Fruit fly (Drosophila melanogaster) whole organism, embryonic: ENCODE data around the gene Dhpr.

ENCODE experiments used
- B-H1 ChIP-seq: fragments of 200-800 bp; sonication (Bioruptor generic); IDR thresholded peaks from 3 replicates; pipeline ENCODE4 v1.3.6; 2022; ENCODE audit warnings: missing biosample characterization, missing genetic modification characterization
- CG10979 ChIP-seq: fragments of 200-800 bp; sonication (Bioruptor generic); optimal IDR thresholded peaks from 2 replicates; lab custom pipeline; 2018; ENCODE audit warnings: missing biosample characterization, mild to moderate bottlenecking, missing genetic modification characterization, moderate library complexity
- CG11398 ChIP-seq: fragments of 200-800 bp; sonication (Bioruptor generic); optimal IDR thresholded peaks from 2 replicates; lab custom pipeline; 2016; ENCODE audit warnings: missing biosample characterization, missing genetic modification characterization
- CG11456 ChIP-seq: fragments of 200-800 bp; sonication (Bioruptor generic); IDR thresholded peaks from 3 replicates; pipeline ENCODE4 v1.3.6; 2022; ENCODE audit warnings: missing biosample characterization, missing genetic modification characterization
- CG12236 ChIP-seq: fragments of 200-800 bp; sonication (Bioruptor generic); optimal IDR thresholded peaks from 2 replicates; lab custom pipeline; 2016; ENCODE audit warnings: missing biosample characterization, missing genetic modification characterization
- CG1233 ChIP-seq: fragments of 200-800 bp; sonication (Bioruptor generic); optimal IDR thresholded peaks from 4 replicates; lab custom pipeline; 2018; ENCODE audit warnings: missing biosample characterization, mild to moderate bottlenecking, missing genetic modification characterization
- CG14014 ChIP-seq: fragments of 200-800 bp; sonication (Bioruptor generic); IDR thresholded peaks from 2 replicates; pipeline ENCODE4 v1.3.6; 2022; ENCODE audit warnings: missing biosample characterization, missing genetic modification characterization
- CG15269 ChIP-seq: fragments of 200-800 bp; sonication (Bioruptor generic); optimal IDR thresholded peaks from 2 replicates; lab custom pipeline; 2018; ENCODE audit warnings: missing biosample characterization, mild to moderate bottlenecking, missing genetic modification characterization, moderate library complexity
- CG16815 ChIP-seq: fragments of 200-800 bp; sonication (Bioruptor generic); optimal IDR thresholded peaks from 3 replicates; lab custom pipeline; 2017; ENCODE audit warnings: missing biosample characterization, mild to moderate bottlenecking, missing genetic modification characterization
- CG18599 ChIP-seq: fragments of 200-800 bp; sonication (Bioruptor generic); optimal IDR thresholded peaks from 3 replicates; lab custom pipeline; 2017; ENCODE audit warnings: missing biosample characterization, missing genetic modification characterization, mild to moderate bottlenecking, moderate library complexity, missing genetic modification reagents
- CG31224 ChIP-seq: fragments of 200-800 bp; sonication (Bioruptor generic); IDR thresholded peaks from 2 replicates; pipeline ENCODE4 v1.3.6; 2022; ENCODE audit warnings: missing biosample characterization, missing genetic modification characterization
- CG3995 ChIP-seq: fragments of 200-800 bp; sonication (Bioruptor generic); optimal IDR thresholded peaks from 3 replicates; lab custom pipeline; 2016; ENCODE audit warnings: missing biosample characterization, missing genetic modification characterization
- CG6272 ChIP-seq: fragments of 200-800 bp; sonication (Bioruptor generic); IDR thresholded peaks from 2 replicates; pipeline ENCODE4 v1.3.6; 2022; ENCODE audit warnings: missing biosample characterization, missing genetic modification characterization
- CG6854 ChIP-seq: fragments of 200-800 bp; sonication (Bioruptor generic); optimal IDR thresholded peaks from 3 replicates; lab custom pipeline; 2017; ENCODE audit warnings: missing biosample characterization, mild to moderate bottlenecking, missing genetic modification characterization
- CG7556 ChIP-seq: fragments of 200-800 bp; sonication (Bioruptor generic); optimal IDR thresholded peaks from 2 replicates; lab custom pipeline; 2017; ENCODE audit warnings: missing biosample characterization, mild to moderate bottlenecking, missing genetic modification characterization
- CG7963 ChIP-seq: fragments of 200-800 bp; sonication (Bioruptor generic); IDR thresholded peaks from 3 replicates; pipeline ENCODE4 v1.3.6; 2022; ENCODE audit warnings: missing biosample characterization, missing genetic modification characterization; ENCODE audit not compliant: partially characterized antibody
- CG9727 ChIP-seq: fragments of 200-800 bp; sonication (Bioruptor generic); optimal IDR thresholded peaks from 3 replicates; lab custom pipeline; 2017; ENCODE audit warnings: missing biosample characterization, mild to moderate bottlenecking, missing genetic modification characterization
- Camta ChIP-seq: fragments of 200-800 bp; sonication (Bioruptor generic); optimal IDR thresholded peaks from 2 replicates; lab custom pipeline; 2016; ENCODE audit warnings: missing biosample characterization, missing genetic modification characterization
- CoRest ChIP-seq: fragments of 200-800 bp; sonication (Bioruptor generic); optimal IDR thresholded peaks from 3 replicates; lab custom pipeline; 2018; ENCODE audit warnings: missing biosample characterization, mild to moderate bottlenecking, missing genetic modification characterization, moderate library complexity
- D19A ChIP-seq: fragments of 200-800 bp; optimal IDR thresholded peaks from 3 replicates; lab custom pipeline; 2019; ENCODE audit warnings: missing biosample characterization, mild to moderate bottlenecking, missing genetic modification characterization, moderate library complexity
- E2f1 ChIP-seq: fragments of 200-800 bp; sonication (Bioruptor generic); IDR thresholded peaks from 2 replicates; pipeline ENCODE4 v1.3.6; 2022; ENCODE audit warnings: missing biosample characterization, missing genetic modification characterization
- HHEX ChIP-seq: fragments of 200-800 bp; sonication (Bioruptor generic); optimal IDR thresholded peaks from 3 replicates; lab custom pipeline; 2017; ENCODE audit warnings: missing biosample characterization, mild to moderate bottlenecking, missing genetic modification characterization, missing genetic modification reagents
- Hand ChIP-seq: fragments of 200-800 bp; sonication (Bioruptor generic); optimal IDR thresholded peaks from 2 replicates; lab custom pipeline; 2017; ENCODE audit warnings: mild to moderate bottlenecking, missing biosample characterization, missing genetic modification reagents, missing genetic modification characterization
- Hsf ChIP-seq: fragments of 200-800 bp; sonication (Bioruptor generic); optimal IDR thresholded peaks from 3 replicates; lab custom pipeline; 2016; ENCODE audit warnings: missing biosample characterization, missing genetic modification characterization
- Med ChIP-seq: fragments of 200-800 bp; sonication (Bioruptor generic); peaks from one replicate; lab custom pipeline; 2016; ENCODE audit warnings: missing biosample characterization, missing genetic modification characterization, mild to moderate bottlenecking, inconsistent platforms, moderate library complexity
- Oaz ChIP-seq: fragments of 200-800 bp; sonication (Bioruptor generic); IDR thresholded peaks from 2 replicates; pipeline ENCODE4 v1.3.6; 2022; ENCODE audit warnings: missing biosample characterization, missing genetic modification characterization
- Optix ChIP-seq: fragments of 200-800 bp; sonication (Bioruptor generic); IDR thresholded peaks from 3 replicates; pipeline ENCODE4 v1.3.6; 2022; ENCODE audit warnings: missing biosample characterization, missing genetic modification characterization
- Pdp1 ChIP-seq, 2 experiments: fragments of 200-800 bp; sonication (Bioruptor generic); optimal IDR thresholded peaks; 3 replicates each; lab custom pipeline; 2016; ENCODE audit warnings: missing biosample characterization in 2 of 2, missing genetic modification characterization in 2 of 2, mild to moderate bottlenecking in 1 of 2, moderate library complexity in 1 of 2
- Ssrp ChIP-seq: fragments of 200-800 bp; sonication (Bioruptor generic); optimal IDR thresholded peaks from 2 replicates; lab custom pipeline; 2018; ENCODE audit warnings: missing biosample characterization, mild to moderate bottlenecking, missing genetic modification characterization, moderate library complexity
- Vsx1 ChIP-seq: fragments of 200-800 bp; sonication (Bioruptor generic); optimal IDR thresholded peaks from 2 replicates; lab custom pipeline; 2017; ENCODE audit warnings: missing biosample characterization, mild to moderate bottlenecking, missing genetic modification characterization, missing genetic modification reagents
- ac ChIP-seq: fragments of 200-800 bp; sonication (Bioruptor generic); optimal IDR thresholded peaks from 3 replicates; lab custom pipeline; 2017; ENCODE audit warnings: missing biosample characterization, mild to moderate bottlenecking, missing genetic modification characterization
- cwo ChIP-seq: fragments of 200-800 bp; sonication (Bioruptor generic); optimal IDR thresholded peaks from 3 replicates; lab custom pipeline; 2017; ENCODE audit warnings: missing biosample characterization, missing genetic modification characterization, mild to moderate bottlenecking, moderate library complexity, missing genetic modification reagents
- gsb ChIP-seq: fragments of 200-800 bp; sonication (Bioruptor generic); IDR thresholded peaks from 2 replicates; pipeline ENCODE4 v1.3.6; 2022; ENCODE audit warnings: missing biosample characterization, missing genetic modification characterization
- ind ChIP-seq: fragments of 200-800 bp; sonication (Bioruptor generic); optimal IDR thresholded peaks from 3 replicates; lab custom pipeline; 2016; ENCODE audit warnings: missing biosample characterization, missing genetic modification characterization
- klu ChIP-seq: fragments of 200-800 bp; sonication (Bioruptor generic); IDR thresholded peaks from 2 replicates; pipeline ENCODE4 v1.3.6; 2022; ENCODE audit warnings: missing biosample characterization, missing genetic modification characterization
- maf-S ChIP-seq: fragments of 200-800 bp; sonication (Bioruptor generic); optimal IDR thresholded peaks from 2 replicates; lab custom pipeline; 2016; ENCODE audit warnings: missing biosample characterization, missing genetic modification characterization
- mirr ChIP-seq: fragments of 200-800 bp; sonication (Bioruptor generic); optimal IDR thresholded peaks from 3 replicates; lab custom pipeline; 2018; ENCODE audit warnings: missing biosample characterization, mild to moderate bottlenecking, missing genetic modification characterization
- onecut ChIP-seq: fragments of 200-800 bp; sonication (Bioruptor generic); IDR thresholded peaks from 2 replicates; pipeline ENCODE4 v1.3.6; 2022; ENCODE audit warnings: missing biosample characterization, missing genetic modification characterization
- pnt ChIP-seq: fragments of 200-800 bp; sonication (Bioruptor generic); optimal IDR thresholded peaks from 3 replicates; lab custom pipeline; 2016; ENCODE audit warnings: missing biosample characterization, missing genetic modification characterization
- rib ChIP-seq: fragments of 200-800 bp; sonication (Bioruptor generic); IDR thresholded peaks from 2 replicates; pipeline ENCODE4 v1.3.6; 2022; ENCODE audit warnings: missing biosample characterization, missing genetic modification characterization
- sd ChIP-seq: fragments of 200-800 bp; sonication (Bioruptor generic); optimal IDR thresholded peaks from 3 replicates; lab custom pipeline; 2018; ENCODE audit warnings: missing biosample characterization, mild to moderate bottlenecking, missing genetic modification characterization, moderate library complexity
- shn ChIP-seq: fragments of 200-800 bp; sonication (Bioruptor generic); optimal IDR thresholded peaks from 3 replicates; lab custom pipeline; 2016; ENCODE audit warnings: missing biosample characterization, missing genetic modification characterization
- slp2 ChIP-seq: fragments of 200-800 bp; sonication (Bioruptor generic); optimal IDR thresholded peaks from 2 replicates; lab custom pipeline; 2016; ENCODE audit warnings: missing biosample characterization, missing genetic modification characterization
- sob ChIP-seq: fragments of 200-800 bp; sonication (Bioruptor generic); IDR thresholded peaks from 2 replicates; pipeline ENCODE4 v1.3.6; 2022; ENCODE audit warnings: missing biosample characterization, missing genetic modification characterization
- sr ChIP-seq: fragments of 200-800 bp; sonication (Bioruptor generic); IDR thresholded peaks from 3 replicates; pipeline ENCODE4 v1.3.6; 2022; ENCODE audit warnings: missing biosample characterization, missing genetic modification characterization
- sug ChIP-seq: fragments of 200-800 bp; optimal IDR thresholded peaks from 2 replicates; lab custom pipeline; 2019; ENCODE audit warnings: missing biosample characterization, mild to moderate bottlenecking, missing genetic modification characterization, moderate library complexity
- unpg ChIP-seq: fragments of 200-800 bp; sonication (Bioruptor generic); optimal IDR thresholded peaks from 3 replicates; lab custom pipeline; 2018; ENCODE audit warnings: missing biosample characterization, mild to moderate bottlenecking, missing genetic modification characterization, moderate library complexity
- zen2 ChIP-seq: fragments of 200-800 bp; sonication (Bioruptor generic); IDR thresholded peaks from 3 replicates; pipeline ENCODE4 v1.3.6; 2022; ENCODE audit warnings: missing biosample characterization, missing genetic modification characterization; ENCODE audit not compliant: partially characterized antibody
- zfh1 ChIP-seq: fragments of 200-800 bp; sonication (Bioruptor generic); IDR thresholded peaks from 3 replicates; pipeline ENCODE4 v1.3.6; 2022; ENCODE audit warnings: missing biosample characterization, missing genetic modification characterization

Gene Dhpr

dm6 chr3L:9126888-9127689, 7.3 kb upstream of the Dhpr start:
- TF ChIP-seq Ssrp (tag; lab: Kevin White, UChicago): peak; percentile 25
- peak; percentile 83 for TF ChIP-seq CG18599 (GFP tag; lab: Kevin White, UChicago)
- TF ChIP-seq slp2 (GFP tag; lab: Kevin White, UChicago): peak; percentile 15
- TF ChIP-seq Med (GFP tag; lab: Kevin White, UChicago): peak; percentile 82
- 0 out of 2 replicates have a peak, but pooled peaks have one; percentile 6 for TF ChIP-seq Oaz
- TF ChIP-seq sug (tag; lab: Kevin White, UChicago): peak; percentile 80
- TF ChIP-seq zfh1 (GFP tag; lab: Robert Waterston, UW): 0 out of 3 replicates have a peak, but pooled peaks have one; percentile 27
- peak; percentile 60 for TF ChIP-seq CG6854
- peak; percentile 30 to 48 for TF ChIP-seq Pdp1 (GFP tag; optimal IDR thresholded peaks at IDR 0.05; lab: Kevin White, UChicago)
- TF ChIP-seq sr (GFP tag; lab: Robert Waterston, UW): peak; percentile 99
- TF ChIP-seq CG3995 (GFP tag; lab: Kevin White, UChicago): no peak
- TF ChIP-seq Hand: peak; percentile 68
- TF ChIP-seq mirr (GFP tag; lab: Kevin White, UChicago): peak; percentile 16
- TF ChIP-seq D19A (tag; lab: Kevin White, UChicago): peak; percentile 52
- peak; percentile 19 for TF ChIP-seq unpg (GFP tag; lab: Kevin White, UChicago)
- peak; percentile 45 for TF ChIP-seq sd (tag; lab: Kevin White, UChicago)
- peak; percentile 75 for TF ChIP-seq CG7556 (GFP tag; lab: Kevin White, UChicago)
- TF ChIP-seq CG9727 (GFP tag; lab: Kevin White, UChicago): peak; percentile 66
- peak; percentile 15; the same call in 1 of the 3 replicates for TF ChIP-seq B-H1 (GFP tag; lab: Robert Waterston, UW)
- no peak for TF ChIP-seq CG14014 (GFP tag; lab: Robert Waterston, UW)
- TF ChIP-seq cwo (GFP tag; lab: Kevin White, UChicago): peak; percentile 68
- TF ChIP-seq Optix (GFP tag; lab: Robert Waterston, UW): no peak
- peak; percentile 34 for TF ChIP-seq Camta (GFP tag; lab: Kevin White, UChicago)
- TF ChIP-seq CG15269 (tag; lab: Kevin White, UChicago): peak; percentile 65
- no peak for TF ChIP-seq CG7963 (GFP tag; lab: Robert Waterston, UW)
- TF ChIP-seq CG12236 (GFP tag; lab: Kevin White, UChicago): no peak
- peak; percentile 28; the same call in 1 of the 2 replicates for TF ChIP-seq CG31224 (GFP tag; lab: Robert Waterston, UW)
- peak; percentile 14 for TF ChIP-seq CG10979 (tag; lab: Kevin White, UChicago)
- TF ChIP-seq CG11456 (GFP tag; lab: Robert Waterston, UW): peak; percentile 48; the same call in 1 of the 3 replicates
- TF ChIP-seq CG11398: no peak
- peak; percentile 35; the same call in 1 of the 2 replicates for TF ChIP-seq E2f1 (GFP tag; lab: Robert Waterston, UW)
- peak; percentile 57 for TF ChIP-seq CoRest (tag; lab: Kevin White, UChicago)
- peak; percentile 21 for TF ChIP-seq CG1233
- peak; percentile 6 for TF ChIP-seq shn (GFP tag; lab: Kevin White, UChicago)
- TF ChIP-seq Hsf: peak; percentile 22
- TF ChIP-seq CG16815 (GFP tag; lab: Kevin White, UChicago): peak; percentile 16
- no peak for TF ChIP-seq Vsx1 (GFP tag; lab: Kevin White, UChicago)
- peak; percentile 44 for TF ChIP-seq HHEX (GFP tag; lab: Kevin White, UChicago)
- TF ChIP-seq klu: peak; percentile 48; the same call in 1 of the 2 replicates
- no peak for TF ChIP-seq maf-S (GFP tag; lab: Kevin White, UChicago)
- TF ChIP-seq ind (GFP tag; lab: Kevin White, UChicago): peak; percentile 19
- TF ChIP-seq onecut (GFP tag; lab: Robert Waterston, UW): no peak
- no peak for TF ChIP-seq pnt (GFP tag; lab: Kevin White, UChicago)
- no peak for TF ChIP-seq ac (GFP tag; lab: Kevin White, UChicago)
- TF ChIP-seq CG6272 (GFP tag; lab: Robert Waterston, UW): no peak
- TF ChIP-seq rib (GFP tag; lab: Robert Waterston, UW): no peak
- 0 out of 2 replicates have a peak, but pooled peaks have one; percentile 40 for TF ChIP-seq sob (GFP tag; lab: Robert Waterston, UW)
- no peak for TF ChIP-seq gsb (GFP tag; lab: Robert Waterston, UW)
- no peak for TF ChIP-seq zen2
